Worm (Caenorhabditis elegans) whole organism, early embryonic: ENCODE measurements around the gene col-167.

ENCODE experiments used
- F13C5.2 ChIP-seq: sonication (generic microtip); optimal IDR thresholded peaks from 2 replicates; lab custom pipeline; 2017; ENCODE audit warnings: mild to moderate bottlenecking, missing genetic modification characterization, inconsistent platforms, missing compliant biosample characterization
- aly-1 ChIP-seq: sonication (generic microtip); optimal IDR thresholded peaks from 2 replicates; lab custom pipeline; 2016; ENCODE audit warnings: missing genetic modification characterization, missing compliant biosample characterization
- ama-1 ChIP-seq: fragments of 150-350 bp; optimal IDR thresholded peaks from 2 replicates; lab custom pipeline; 2014
- ceh-13 ChIP-seq: fragments of 200-800 bp; sonication (Bioruptor generic); optimal IDR thresholded peaks from 2 replicates; lab custom pipeline; 2018; ENCODE audit warnings: mild to moderate bottlenecking, missing genetic modification characterization, missing compliant biosample characterization
- flt-1 ChIP-seq: fragments of 200-800 bp; sonication (Bioruptor generic); IDR thresholded peaks from 2 replicates; pipeline ENCODE4 v1.3.6; 2022; ENCODE audit warnings: missing genetic modification characterization, missing compliant biosample characterization
- hmg-4 ChIP-seq: fragments of 200-800 bp; sonication (Bioruptor generic); optimal IDR thresholded peaks from 2 replicates; lab custom pipeline; 2018; ENCODE audit warnings: mild to moderate bottlenecking, missing genetic modification characterization, missing compliant biosample characterization
- hnd-1 ChIP-seq: sonication (generic microtip); optimal IDR thresholded peaks from 2 replicates; lab custom pipeline; 2016; ENCODE audit warnings: missing genetic modification characterization, missing compliant biosample characterization
- sea-1 ChIP-seq: fragments of 200-800 bp; sonication (Bioruptor generic); conservative IDR thresholded peaks from 2 replicates; pipeline ENCODE4 v1.3.6; 2022; ENCODE audit warnings: missing genetic modification characterization, missing compliant biosample characterization
- tbx-11 ChIP-seq: fragments of 200-800 bp; sonication (Bioruptor generic); IDR thresholded peaks from 2 replicates; pipeline ENCODE4 v1.3.6; 2022; ENCODE audit warnings: missing genetic modification characterization, missing compliant biosample characterization
- tra-4 ChIP-seq: sonication (generic microtip); optimal IDR thresholded peaks from 2 replicates; lab custom pipeline; 2017; ENCODE audit warnings: missing genetic modification characterization, missing compliant biosample characterization

- TF ChIP-seq ama-1 (lab: Kevin White, UChicago) (no peak), sea-1 (no peak), ceh-13 (GFP tag; lab: Kevin White, UChicago) (no peak), hmg-4 (GFP tag; lab: Kevin White, UChicago) (no peak), hnd-1 (tag; lab: Kevin White, UChicago) (no peak), tra-4 (tag; lab: Kevin White, UChicago) (no peak), flt-1 (GFP tag; lab: Robert Waterston, UW) (no peak), tbx-11 (no peak), aly-1 (tag; lab: Kevin White, UChicago) (no peak), F13C5.2 (tag; lab: Kevin White, UChicago) (no peak)
Observed at ce11 chrX:6338446-6338845, 15.2 kb downstream of the col-167 start.
